Worm (Caenorhabditis elegans) whole organism, young adult: ENCODE data around the gene nspe-4.
A peak's percentile ranks its signal among the peaks of the same experiment; 100 is the strongest.

Source experiments
- B0261.1 ChIP-seq: sonication (generic microtip); optimal IDR thresholded peaks from 2 replicates; lab custom pipeline; 2016; ENCODE audit warnings: mild to moderate bottlenecking, missing genetic modification characterization, moderate library complexity, missing compliant biosample characterization
- C17E4.6 ChIP-seq: fragments of 200-800 bp; sonication (Bioruptor generic); IDR thresholded peaks from 2 replicates; pipeline ENCODE4 v1.3.6; 2022; ENCODE audit warnings: missing genetic modification reagents, missing genetic modification characterization, missing compliant biosample characterization
- D2030.7 ChIP-seq: fragments of 200-800 bp; sonication (Bioruptor generic); IDR thresholded peaks from 2 replicates; pipeline ENCODE4 v1.3.6; 2022; ENCODE audit warnings: missing genetic modification reagents, missing genetic modification characterization, missing compliant biosample characterization
- F23B12.7 ChIP-seq: sonication (generic microtip); optimal IDR thresholded peaks from 2 replicates; lab custom pipeline; 2017; ENCODE audit warnings: missing genetic modification characterization, mild to moderate bottlenecking, missing compliant biosample characterization, antibody characterized with exemption, moderate library complexity; ENCODE audit not compliant: insufficient read depth
- F39B2.1 ChIP-seq: fragments of 200-800 bp; sonication (Bioruptor generic); IDR thresholded peaks from 2 replicates; pipeline ENCODE4 v1.3.6; 2022; ENCODE audit warnings: missing genetic modification reagents, missing genetic modification characterization, missing compliant biosample characterization
- F52B5.7 ChIP-seq: sonication (generic microtip); optimal IDR thresholded peaks from 2 replicates; lab custom pipeline; 2016; ENCODE audit warnings: mild to moderate bottlenecking, missing genetic modification characterization, missing compliant biosample characterization
- F57C9.4 ChIP-seq: sonication (generic microtip); optimal IDR thresholded peaks from 2 replicates; lab custom pipeline; 2017; ENCODE audit warnings: mild to moderate bottlenecking, missing genetic modification characterization, missing compliant biosample characterization
- T26A5.8 ChIP-seq: sonication (generic microtip); optimal IDR thresholded peaks from 2 replicates; lab custom pipeline; 2016; ENCODE audit warnings: missing genetic modification characterization, missing compliant biosample characterization
- Y79H2A.3 ChIP-seq: fragments of 200-800 bp; sonication (Bioruptor generic); conservative IDR thresholded peaks from 2 replicates; pipeline ENCODE4 v1.3.6; 2022; ENCODE audit warnings: missing genetic modification reagents, missing genetic modification characterization, missing compliant biosample characterization
- atf-7 ChIP-seq: sonication (generic microtip); optimal IDR thresholded peaks from 2 replicates; lab custom pipeline; 2017; ENCODE audit warnings: mild to moderate bottlenecking, missing genetic modification characterization, missing compliant biosample characterization
- athp-1 ChIP-seq: sonication (generic microtip); optimal IDR thresholded peaks from 2 replicates; lab custom pipeline; 2017; ENCODE audit warnings: mild to moderate bottlenecking, missing genetic modification characterization, missing compliant biosample characterization
- attf-3 ChIP-seq: fragments of 200-800 bp; sonication (Bioruptor generic); conservative IDR thresholded peaks from 2 replicates; pipeline ENCODE4 v1.3.6; 2022; ENCODE audit warnings: missing genetic modification reagents, missing genetic modification characterization, missing compliant biosample characterization
- attf-5 ChIP-seq: fragments of 200-800 bp; sonication (Bioruptor generic); optimal IDR thresholded peaks from 2 replicates; lab custom pipeline; 2018; ENCODE audit warnings: mild to moderate bottlenecking, missing genetic modification characterization, missing compliant biosample characterization
- bed-2 ChIP-seq: fragments of 200-800 bp; sonication (Bioruptor generic); IDR thresholded peaks from 2 replicates; pipeline ENCODE4 v1.3.6; 2022; ENCODE audit warnings: missing genetic modification reagents, missing genetic modification characterization, missing compliant biosample characterization
- ccch-3 ChIP-seq: fragments of 200-800 bp; sonication (Bioruptor generic); optimal IDR thresholded peaks from 2 replicates; lab custom pipeline; 2018; ENCODE audit warnings: mild to moderate bottlenecking, missing genetic modification characterization, missing compliant biosample characterization
- ceh-58 ChIP-seq: fragments of 200-800 bp; sonication (Bioruptor generic); IDR thresholded peaks from 2 replicates; pipeline ENCODE4 v1.3.6; 2022; ENCODE audit warnings: missing genetic modification characterization, missing compliant biosample characterization
- dox-1 ChIP-seq: fragments of 200-800 bp; sonication (Bioruptor generic); IDR thresholded peaks from 2 replicates; pipeline ENCODE4 v1.3.6; 2022; ENCODE audit warnings: missing genetic modification reagents, missing genetic modification characterization, missing compliant biosample characterization
- dpl-1 ChIP-seq: fragments of 150-350 bp; optimal IDR thresholded peaks from 2 replicates; lab custom pipeline; 2014; ENCODE audit warnings: missing biosample characterization, missing genetic modification reagents, missing genetic modification characterization
- hmg-20 ChIP-seq: fragments of 200-800 bp; sonication (Bioruptor generic); IDR thresholded peaks from 2 replicates; pipeline ENCODE4 v1.3.6; 2022; ENCODE audit warnings: missing genetic modification reagents, missing genetic modification characterization, missing compliant biosample characterization
- hsf-1 ChIP-seq: fragments of 200-800 bp; sonication (Bioruptor generic); IDR thresholded peaks from 2 replicates; pipeline ENCODE4 v1.3.6; 2022; ENCODE audit warnings: missing genetic modification reagents, missing genetic modification characterization, missing compliant biosample characterization
- let-607 ChIP-seq, 2 experiments: fragments of 200-800 bp in 1 of 2; sonication (Bioruptor generic) in 1 of 2; sonication (generic microtip) in 1 of 2; optimal IDR thresholded peaks; 2 replicates each; lab custom pipeline; 2016 to 2018; ENCODE audit warnings: mild to moderate bottlenecking in 2 of 2, missing compliant biosample characterization in 2 of 2, missing genetic modification characterization in 2 of 2, moderate library complexity in 2 of 2, missing genotype in 1 of 2
- lin-26 ChIP-seq: fragments of 200-800 bp; sonication (Bioruptor generic); IDR thresholded peaks from 2 replicates; pipeline ENCODE4 v1.3.6; 2022; ENCODE audit warnings: missing genetic modification reagents, missing genetic modification characterization, missing compliant biosample characterization
- lin-35 ChIP-seq, 3 experiments: fragments of 150-350 bp in 2 of 3; sonication (generic microtip) in 1 of 3; optimal IDR thresholded peaks; 2 replicates each; lab custom pipeline; 2014 to 2018; ENCODE audit warnings: missing biosample characterization in 3 of 3, missing genetic modification characterization in 3 of 3, missing genetic modification reagents in 3 of 3
- lir-1 ChIP-seq: fragments of 200-800 bp; sonication (Bioruptor generic); conservative IDR thresholded peaks from 2 replicates; pipeline ENCODE4 v1.3.6; 2022; ENCODE audit warnings: missing genetic modification reagents, missing genetic modification characterization, missing compliant biosample characterization
- lsy-27 ChIP-seq: sonication (generic microtip); optimal IDR thresholded peaks from 2 replicates; lab custom pipeline; 2017; ENCODE audit warnings: missing genetic modification characterization, mild to moderate bottlenecking, missing compliant biosample characterization, antibody characterized with exemption, missing genotype, borderline replicate concordance; ENCODE audit not compliant: insufficient read depth
- madf-10 ChIP-seq: sonication (generic microtip); optimal IDR thresholded peaks from 2 replicates; lab custom pipeline; 2016; ENCODE audit warnings: mild to moderate bottlenecking, missing genetic modification characterization, missing compliant biosample characterization
- madf-3 ChIP-seq: fragments of 200-800 bp; sonication (Bioruptor generic); IDR thresholded peaks from 2 replicates; pipeline ENCODE4 v1.3.6; 2022; ENCODE audit warnings: missing genetic modification reagents, missing genetic modification characterization, missing compliant biosample characterization
- mes-4 ChIP-seq: sonication (generic microtip); optimal IDR thresholded peaks from 2 replicates; lab custom pipeline; 2016; ENCODE audit warnings: missing genotype, missing genetic modification characterization, missing compliant biosample characterization
- mxl-1 ChIP-seq: sonication (generic microtip); optimal IDR thresholded peaks from 2 replicates; lab custom pipeline; 2016; ENCODE audit warnings: missing genetic modification characterization, missing compliant biosample characterization
- nhr-27 ChIP-seq: fragments of 200-800 bp; sonication (Bioruptor generic); optimal IDR thresholded peaks from 2 replicates; lab custom pipeline; 2018; ENCODE audit warnings: mild to moderate bottlenecking, missing genetic modification characterization, moderate library complexity, missing compliant biosample characterization
- nhr-80 ChIP-seq: sonication (generic microtip); optimal IDR thresholded peaks from 2 replicates; lab custom pipeline; 2016; ENCODE audit warnings: missing genetic modification characterization, missing compliant biosample characterization
- nhr-90 ChIP-seq: sonication (generic microtip); optimal IDR thresholded peaks from 2 replicates; lab custom pipeline; 2016; ENCODE audit warnings: missing genotype, mild to moderate bottlenecking, missing genetic modification characterization, missing compliant biosample characterization
- rec-8 ChIP-seq, 2 experiments: sonication (generic microtip); optimal IDR thresholded peaks; 2 replicates each; lab custom pipeline; 2016; ENCODE audit warnings: mild to moderate bottlenecking in 2 of 2, missing genetic modification characterization in 2 of 2, missing genetic modification reagents in 2 of 2, missing genotype in 2 of 2, missing biosample characterization in 1 of 2, missing compliant biosample characterization in 1 of 2, moderate library complexity in 1 of 2
- sdz-38 ChIP-seq: sonication (generic microtip); optimal IDR thresholded peaks from 2 replicates; lab custom pipeline; 2016; ENCODE audit warnings: missing genotype, missing genetic modification characterization, missing compliant biosample characterization
- tbp1 ChIP-seq: fragments of 200-800 bp; sonication (Bioruptor generic); optimal IDR thresholded peaks from 2 replicates; lab custom pipeline; 2018; ENCODE audit warnings: mild to moderate bottlenecking, missing genetic modification characterization, missing compliant biosample characterization
- tlf-1 ChIP-seq: fragments of 200-800 bp; sonication (Bioruptor generic); optimal IDR thresholded peaks from 2 replicates; lab custom pipeline; 2018; ENCODE audit warnings: mild to moderate bottlenecking, missing genetic modification characterization, missing compliant biosample characterization
- unc-62 ChIP-seq: fragments of 150-350 bp; optimal IDR thresholded peaks from 2 replicates; lab custom pipeline; 2014; ENCODE audit warnings: missing biosample characterization, missing genetic modification reagents, missing genetic modification characterization
- xnd-1 ChIP-seq: sonication (generic microtip); optimal IDR thresholded peaks from 2 replicates; lab custom pipeline; 2016; ENCODE audit warnings: missing genotype, missing genetic modification reagents, missing genetic modification characterization, missing compliant biosample characterization
- ztf-6 ChIP-seq: fragments of 200-800 bp; sonication (Bioruptor generic); IDR thresholded peaks from 2 replicates; pipeline ENCODE4 v1.3.6; 2022; ENCODE audit warnings: missing genetic modification reagents, missing genetic modification characterization, missing compliant biosample characterization

nspe-4 gene

DNA sequence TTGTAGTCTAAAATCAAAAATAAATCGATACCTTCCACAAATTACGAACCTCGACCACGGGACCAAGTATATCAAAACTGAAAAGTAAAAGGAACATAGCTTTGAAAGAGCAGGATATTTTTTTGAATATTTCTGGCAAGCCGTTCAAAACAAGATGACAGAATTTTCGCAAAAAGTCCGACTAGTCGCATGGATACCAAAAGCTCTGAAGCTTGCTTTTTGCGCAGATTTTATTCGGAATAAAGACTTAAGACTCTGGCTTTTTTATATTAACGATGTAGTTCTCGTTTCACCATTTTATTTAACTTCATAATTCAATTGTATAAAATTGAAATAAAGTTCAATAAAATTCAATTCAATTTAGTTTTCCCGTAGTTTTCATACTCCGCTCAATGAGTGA is 38.8 kb upstream of the nspe-4 start, which contains the start of gene Y38E10A.2:
Y38E10A.2 (minus strand) TSS at position 101 of the 400 bp plus-strand sequence.
- TF ChIP-seq madf-3 (GFP tag; lab: Robert Waterston, UW) (no peak), hmg-20 (GFP tag; lab: Robert Waterston, UW) (no peak), rec-8 (tag; optimal IDR thresholded peaks at IDR 0.05; lab: Kevin White, UChicago) (no peak), tlf-1 (GFP tag; lab: Kevin White, UChicago) (no peak), C17E4.6 (GFP tag; lab: Robert Waterston, UW) (no peak), F23B12.7 (tag; lab: Kevin White, UChicago) (no peak), Y79H2A.3 (GFP tag; lab: Robert Waterston, UW) (no peak), unc-62 (no peak)
- TF ChIP-seq, all 124 proteins: peak for 0

DNA sequence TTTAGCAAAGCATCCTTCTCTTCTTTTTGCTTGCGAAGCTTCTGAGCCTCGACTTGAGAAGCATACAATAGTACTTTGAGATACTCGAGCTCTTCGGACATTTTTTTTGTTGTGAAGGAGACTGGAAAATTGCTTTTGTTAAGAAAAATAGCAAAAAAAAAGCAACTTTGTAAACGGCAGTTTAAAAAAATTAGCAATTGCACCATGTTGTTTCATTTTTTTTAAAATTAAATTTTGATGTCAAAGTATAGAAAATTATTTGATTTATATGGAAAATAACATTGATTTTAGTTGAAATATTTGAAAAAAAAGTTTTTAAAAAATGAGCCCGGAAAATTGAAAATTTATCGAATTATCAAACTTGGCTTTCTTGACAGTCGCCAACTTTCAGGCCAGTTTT is 37.6 kb upstream of the nspe-4 start, which contains the start of gene Y38E10A.3:
Y38E10A.3 (minus strand) TSS at position 101 of the 400 bp plus-strand sequence.
- TF ChIP-seq sdz-38 (tag; lab: Kevin White, UChicago) (no peak), ceh-58 (GFP tag; lab: Robert Waterston, UW) (no peak), mxl-1 (tag; lab: Kevin White, UChicago) (no peak), lir-1 (GFP tag; lab: Robert Waterston, UW) (no peak), mes-4 (tag; lab: Kevin White, UChicago) (no peak), T26A5.8 (tag; lab: Kevin White, UChicago) (no peak), ztf-6 (GFP tag; lab: Robert Waterston, UW) (no peak), atf-7 (tag; lab: Kevin White, UChicago) (no peak), nhr-27 (tag; lab: Kevin White, UChicago) (no peak), hsf-1 (GFP tag; lab: Robert Waterston, UW) (no peak), dpl-1 (GFP tag; lab: Kevin White, UChicago) (no peak), nhr-90 (tag; lab: Kevin White, UChicago) (no peak), athp-1 (no peak)

DNA sequence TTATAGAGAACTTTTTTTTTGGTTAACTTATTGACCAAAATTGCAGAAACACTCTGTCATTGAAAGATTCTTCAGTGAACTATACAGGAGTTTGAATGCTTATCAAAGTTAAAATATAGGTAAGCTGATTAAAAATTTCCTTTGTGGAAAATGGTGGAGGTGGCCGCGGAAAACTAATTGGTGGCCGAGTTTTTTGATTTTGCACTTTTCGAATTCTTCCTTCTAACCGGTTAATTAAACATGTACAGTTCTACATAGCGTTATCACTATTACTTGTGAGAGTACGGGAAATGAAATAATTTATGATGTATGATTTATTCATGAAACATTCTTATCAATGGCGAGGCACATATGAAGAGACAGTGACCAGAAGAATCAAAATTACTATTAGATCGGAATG is 34.6 kb upstream of the nspe-4 start, which contains the start of gene clec-8:
clec-8 (minus strand) TSS at position 308 of the 400 bp plus-strand sequence.
- TF ChIP-seq mes-4 (tag; lab: Kevin White, UChicago) (no peak), nhr-80 (tag; lab: Kevin White, UChicago) (peak; percentile 85), dox-1 (0 out of 2 replicates have a peak, but pooled peaks have one; percentile 12)

DNA sequence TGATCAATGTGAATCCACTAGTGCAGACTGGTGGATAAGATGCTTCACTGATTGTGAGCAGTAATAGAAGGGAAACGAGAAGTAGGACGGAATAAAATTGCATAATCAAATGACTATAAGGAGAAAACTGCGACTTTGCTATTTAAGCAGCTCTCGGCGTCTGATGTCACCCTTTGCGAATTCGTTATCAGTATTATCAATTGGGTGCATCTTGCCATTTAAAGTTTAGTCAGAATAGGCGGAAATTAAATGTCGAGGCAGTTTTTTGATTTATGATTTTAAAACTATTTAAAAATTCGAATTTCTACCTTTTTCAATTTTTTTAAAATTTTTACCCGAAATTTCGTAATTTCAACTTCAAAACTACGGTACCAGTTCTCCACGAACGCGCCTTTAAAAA is 31.4 kb upstream of the nspe-4 start, which contains the start of gene clec-4:
clec-4 (minus strand) TSS at position 162 of the 400 bp plus-strand sequence.
- TF ChIP-seq lin-26 (GFP tag; lab: Robert Waterston, UW) (no peak), let-607 (tag; optimal IDR thresholded peaks at IDR 0.05; lab: Kevin White, UChicago) (no peak), nhr-80 (tag; lab: Kevin White, UChicago) (peak; percentile 45), tbp1 (GFP tag; lab: Kevin White, UChicago) (no peak)

DNA sequence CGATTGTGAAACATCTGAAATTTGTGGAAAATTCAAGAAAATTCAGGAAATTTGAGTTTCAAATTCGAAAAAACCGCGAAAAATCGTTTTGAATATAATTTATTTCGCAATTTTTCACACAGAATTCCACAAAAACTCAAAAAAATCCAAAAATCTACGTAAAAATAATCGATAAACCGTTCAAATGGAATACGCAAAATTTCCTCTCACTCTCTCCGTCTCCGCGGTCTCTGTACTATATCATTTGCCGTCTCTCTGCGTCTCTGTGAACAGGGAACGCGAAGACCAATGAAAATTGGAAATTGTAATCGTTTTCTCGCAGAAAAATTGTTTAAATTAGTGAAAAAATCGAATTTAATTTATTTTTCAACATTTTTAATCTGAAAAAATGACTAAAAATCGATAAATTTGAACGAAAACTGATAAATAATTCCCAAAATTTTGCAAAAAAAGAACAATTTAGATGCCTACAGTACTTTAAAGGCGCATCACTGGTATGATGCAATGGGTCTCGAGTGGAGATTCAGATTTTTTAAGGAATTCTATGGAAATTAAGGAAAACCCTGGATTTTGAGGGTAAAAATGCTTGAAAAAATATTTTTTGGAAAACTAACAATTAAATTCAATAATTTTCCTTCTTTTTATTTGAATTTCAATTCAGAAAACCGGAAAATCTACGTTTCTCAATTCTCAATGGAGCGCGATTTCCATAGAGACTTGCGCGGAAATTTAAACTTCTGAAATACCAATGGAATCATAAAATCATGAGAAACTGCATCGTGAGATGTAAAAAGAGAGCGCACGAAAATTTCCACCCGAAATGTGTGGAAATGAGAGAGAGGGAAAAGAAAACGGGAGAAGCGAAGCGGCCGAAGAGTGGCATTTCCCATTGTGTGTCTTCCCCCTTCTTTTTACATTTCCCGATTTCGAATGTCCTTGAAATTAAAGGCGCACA is 8.4 kb upstream of the nspe-4 start, which contains the start of the genes ceh-100 and lips-15:
ceh-100 (minus strand) TSS at position 14 of the 955 bp plus-strand sequence.
lips-15 (plus strand) TSS at position 720 of the 955 bp plus-strand sequence.
- TF ChIP-seq xnd-1 (tag; lab: Kevin White, UChicago): peak; percentile 72
- no peak for TF ChIP-seq F52B5.7
- TF ChIP-seq attf-3 (GFP tag; lab: Robert Waterston, UW): no peak
- no peak for TF ChIP-seq lsy-27 (tag; lab: Kevin White, UChicago)
- no peak for TF ChIP-seq lin-35 (GFP tag; optimal IDR thresholded peaks at IDR 0.05; lab: Kevin White, UChicago)
- TF ChIP-seq dox-1: no peak
- no peak for TF ChIP-seq F39B2.1 (GFP tag; lab: Robert Waterston, UW)
- TF ChIP-seq madf-10 (tag; lab: Kevin White, UChicago): no peak
- no peak for TF ChIP-seq F57C9.4
- no peak for TF ChIP-seq attf-5 (GFP tag; lab: Kevin White, UChicago)
- TF ChIP-seq F23B12.7 (tag; lab: Kevin White, UChicago): no peak
- no peak for TF ChIP-seq bed-2 (GFP tag; lab: Robert Waterston, UW)
- TF ChIP-seq B0261.1: no peak
- no peak for TF ChIP-seq ccch-3 (GFP tag; lab: Kevin White, UChicago)
- peak; percentile 46; the same call in 1 of the 2 replicates for TF ChIP-seq D2030.7 (GFP tag; lab: Robert Waterston, UW)
- no peak for TF ChIP-seq ceh-58 (GFP tag; lab: Robert Waterston, UW)
